Fruit fly (Drosophila melanogaster) Kc167 (cell line): ENCODE results near the gene CG42827.

ENCODE experiments used
- h ChIP-seq: fragments of >200 bp; optimal IDR thresholded peaks from 3 replicates; lab custom pipeline; 2018; ENCODE audit warnings: missing external identifiers
- psq ChIP-seq: fragments of >200 bp; optimal IDR thresholded peaks from 2 replicates; lab custom pipeline; 2017; ENCODE audit warnings: missing external identifiers

dm6 chr3R:23323639-23324350 is 48.9 kb upstream of the CG42827 start:
- TF ChIP-seq h (lab: Kevin White, UChicago) (no peak), psq (lab: Kevin White, UChicago) (no peak)
